Worm (Caenorhabditis elegans): ENCODE data around the gene gpd-3.

ce11 chrX:3091119-3091746 lies 21.9 kb downstream of the gpd-3 start:
- TF ChIP-seq hlh-13 (GFP tag; optimal IDR thresholded peaks at IDR 0.05) (no peak), rnt-1 (tag; optimal IDR thresholded peaks at IDR 0.05) (no peak), tbx-2 (tag; optimal IDR thresholded peaks at IDR 0.05) (no peak), C38D4.7 (GFP tag; optimal IDR thresholded peaks at IDR 0.05) (no peak), nhr-11 (tag; optimal IDR thresholded peaks at IDR 0.05) (no peak), F13H6.1 (tag; optimal IDR thresholded peaks at IDR 0.05) (no peak), pqm-1 (tag; optimal IDR thresholded peaks at IDR 0.05) (no peak), ceh-19 (GFP tag; optimal IDR thresholded peaks at IDR 0.05) (no peak), mec-3 (tag; optimal IDR thresholded peaks at IDR 0.05; ENCODE audit: borderline replicate concordance) (no peak), K02D7.2 (tag; optimal IDR thresholded peaks at IDR 0.05) (no peak), sdc-2 (tag; optimal IDR thresholded peaks at IDR 0.05) (no peak)

Measured in whole organism, late embryonic.